Fruit fly (Drosophila melanogaster): Measurements from ENCODE around the gene qin.

- TF ChIP-seq sv (GFP tag; optimal IDR thresholded peaks at IDR 0.05) (no peak), CrebA (GFP tag; optimal IDR thresholded peaks at IDR 0.05; ENCODE audit: borderline replicate concordance) (no peak), Hnf4 (GFP tag; optimal IDR thresholded peaks at IDR 0.05) (no peak), Myc (optimal IDR thresholded peaks at IDR 0.05) (no peak), Hr83 (GFP tag; optimal IDR thresholded peaks at IDR 0.05; ENCODE audit: poor library complexity, severe bottlenecking) (no peak), Sp1 (GFP tag; optimal IDR thresholded peaks at IDR 0.05) (no peak)
Observed at dm6 chr3R:18658380-18658944, 67.6 kb downstream of the qin start.
